Worm (Caenorhabditis elegans) whole organism, L3 larva: ENCODE data around the gene clec-55.

ENCODE experiments used
- R02D3.7 ChIP-seq: fragments of 150-350 bp; optimal IDR thresholded peaks from 2 replicates; lab custom pipeline; 2014; ENCODE audit warnings: missing biosample characterization, missing genetic modification characterization
- ZK546.5 ChIP-seq: sonication (generic microtip); optimal IDR thresholded peaks from 2 replicates; lab custom pipeline; 2017; ENCODE audit warnings: missing biosample characterization, missing genetic modification characterization
- aly-2 ChIP-seq: fragments of 150-350 bp; optimal IDR thresholded peaks from 2 replicates; lab custom pipeline; 2014; ENCODE audit warnings: missing biosample characterization, missing genetic modification characterization
- ama-1 ChIP-seq: fragments of 150-350 bp; optimal IDR thresholded peaks from 2 replicates; lab custom pipeline; 2018
- ceh-16 ChIP-seq: sonication (generic microtip); optimal IDR thresholded peaks from 2 replicates; lab custom pipeline; 2017; ENCODE audit warnings: missing biosample characterization, missing genetic modification characterization
- ceh-28 ChIP-seq: fragments of 150-350 bp; optimal IDR thresholded peaks from 2 replicates; lab custom pipeline; 2014; ENCODE audit warnings: missing biosample characterization, missing genetic modification reagents, missing genetic modification characterization
- ceh-82 ChIP-seq: fragments of 150-350 bp; optimal IDR thresholded peaks from 2 replicates; lab custom pipeline; 2014; ENCODE audit warnings: missing biosample characterization, missing genetic modification characterization
- ceh-9 ChIP-seq: sonication (generic microtip); optimal IDR thresholded peaks from 2 replicates; lab custom pipeline; 2018; ENCODE audit warnings: missing biosample characterization, missing genetic modification characterization
- daf-12 ChIP-seq: fragments of 150-350 bp; optimal IDR thresholded peaks from 2 replicates; lab custom pipeline; 2014; ENCODE audit warnings: missing biosample characterization, missing genetic modification reagents, missing genetic modification characterization
- egl-27 ChIP-seq: sonication (generic microtip); optimal IDR thresholded peaks from 4 replicates; lab custom pipeline; 2017; ENCODE audit warnings: missing biosample characterization, missing genetic modification reagents, missing genetic modification characterization
- egl-5 ChIP-seq: fragments of 150-350 bp; optimal IDR thresholded peaks from 2 replicates; lab custom pipeline; 2017; ENCODE audit warnings: missing biosample characterization, missing genetic modification reagents, missing genetic modification characterization, inconsistent platforms
- elt-1 ChIP-seq: fragments of 150-350 bp; optimal IDR thresholded peaks from 2 replicates; lab custom pipeline; 2014; ENCODE audit warnings: missing biosample characterization, missing genetic modification characterization
- elt-2 ChIP-seq: sonication (generic microtip); optimal IDR thresholded peaks from 2 replicates; lab custom pipeline; 2016; ENCODE audit warnings: missing genetic modification reagents, mild to moderate bottlenecking, missing genetic modification characterization, missing compliant biosample characterization
- elt-3 ChIP-seq, 3 experiments: fragments of 150-350 bp in 1 of 3; sonication (generic microtip) in 2 of 3; optimal IDR thresholded peaks; 2 replicates in 2 of 3; 4 replicates in 1 of 3; lab custom pipeline; 2014 to 2017; ENCODE audit warnings: missing biosample characterization in 3 of 3, missing genetic modification characterization in 3 of 3
- eor-1 ChIP-seq, 2 experiments: fragments of 150-350 bp; optimal IDR thresholded peaks; 2 replicates each; lab custom pipeline; 2014 to 2018; ENCODE audit warnings: missing biosample characterization in 2 of 2, missing genetic modification characterization in 2 of 2
- fkh-10 ChIP-seq: sonication (generic microtip); optimal IDR thresholded peaks from 2 replicates; lab custom pipeline; 2017; ENCODE audit warnings: missing biosample characterization, missing genetic modification reagents, missing genetic modification characterization
- fos-1 ChIP-seq: fragments of 150-350 bp; optimal IDR thresholded peaks from 2 replicates; lab custom pipeline; 2014; ENCODE audit warnings: missing biosample characterization, missing genetic modification characterization
- hmg-11 ChIP-seq: sonication (generic microtip); optimal IDR thresholded peaks from 2 replicates; lab custom pipeline; 2016; ENCODE audit warnings: missing genetic modification characterization, missing compliant biosample characterization
- jun-1 ChIP-seq: fragments of 150-350 bp; optimal IDR thresholded peaks from 2 replicates; lab custom pipeline; 2014; ENCODE audit warnings: missing biosample characterization, missing genetic modification reagents, missing genetic modification characterization
- lin-15B ChIP-seq: fragments of 150-350 bp; optimal IDR thresholded peaks from 2 replicates; lab custom pipeline; 2014; ENCODE audit warnings: missing biosample characterization, missing genetic modification characterization
- lin-39 ChIP-seq: fragments of 150-350 bp; optimal IDR thresholded peaks from 2 replicates; lab custom pipeline; 2018; ENCODE audit warnings: missing biosample characterization, missing genetic modification reagents, missing genetic modification characterization
- lsy-12 ChIP-seq: sonication (generic microtip); optimal IDR thresholded peaks from 2 replicates; lab custom pipeline; 2016; ENCODE audit warnings: mild to moderate bottlenecking, missing genetic modification characterization, missing compliant biosample characterization
- mdl-1 ChIP-seq: fragments of 150-350 bp; optimal IDR thresholded peaks from 2 replicates; lab custom pipeline; 2014; ENCODE audit warnings: missing biosample characterization, missing genetic modification characterization
- nfya-1 ChIP-seq: sonication (generic microtip); optimal IDR thresholded peaks from 2 replicates; lab custom pipeline; 2017; ENCODE audit warnings: missing genetic modification characterization, mild to moderate bottlenecking, missing compliant biosample characterization, antibody characterized with exemption, moderate library complexity; ENCODE audit not compliant: insufficient read depth
- nhr-11 ChIP-seq: fragments of 150-350 bp; optimal IDR thresholded peaks from 2 replicates; lab custom pipeline; 2014; ENCODE audit warnings: missing biosample characterization, missing genetic modification characterization
- nhr-23 ChIP-seq: fragments of 150-350 bp; optimal IDR thresholded peaks from 2 replicates; lab custom pipeline; 2014; ENCODE audit warnings: missing biosample characterization, missing genetic modification reagents, missing genetic modification characterization
- nhr-25 ChIP-seq: sonication (generic microtip); optimal IDR thresholded peaks from 2 replicates; lab custom pipeline; 2017; ENCODE audit warnings: missing biosample characterization, missing genetic modification characterization
- nhr-43 ChIP-seq: sonication (generic microtip); optimal IDR thresholded peaks from 2 replicates; lab custom pipeline; 2016; ENCODE audit warnings: mild to moderate bottlenecking, missing genetic modification characterization, missing compliant biosample characterization; ENCODE audit not compliant: poor library complexity, severe bottlenecking
- nhr-67 ChIP-seq: fragments of 150-350 bp; optimal IDR thresholded peaks from 2 replicates; lab custom pipeline; 2014; ENCODE audit warnings: missing biosample characterization, missing genetic modification characterization
- nhr-76 ChIP-seq: fragments of 150-350 bp; sonication (generic microtip); optimal IDR thresholded peaks from 5 replicates; lab custom pipeline; 2014; ENCODE audit warnings: missing biosample characterization, missing genetic modification characterization
- pha-4 ChIP-seq: fragments of 150-350 bp; optimal IDR thresholded peaks from 2 replicates; lab custom pipeline; 2014; ENCODE audit warnings: missing biosample characterization, missing genetic modification reagents, missing genetic modification characterization
- pqm-1 ChIP-seq: fragments of 150-350 bp; optimal IDR thresholded peaks from 2 replicates; lab custom pipeline; 2017; ENCODE audit warnings: missing biosample characterization, missing genetic modification characterization, inconsistent platforms
- sea-2 ChIP-seq: fragments of 150-350 bp; sonication (generic microtip); optimal IDR thresholded peaks from 4 replicates; lab custom pipeline; 2014; ENCODE audit warnings: missing biosample characterization, missing genetic modification reagents, missing genetic modification characterization
- tbx-2 ChIP-seq: sonication (generic microtip); optimal IDR thresholded peaks from 2 replicates; lab custom pipeline; 2016; ENCODE audit warnings: mild to moderate bottlenecking, missing genetic modification characterization, missing compliant biosample characterization
- zag-1 ChIP-seq: fragments of 150-350 bp; optimal IDR thresholded peaks from 2 replicates; lab custom pipeline; 2014; ENCODE audit warnings: missing biosample characterization, missing genetic modification characterization
- ztf-4 ChIP-seq: fragments of 150-350 bp; optimal IDR thresholded peaks from 2 replicates; lab custom pipeline; 2014; ENCODE audit warnings: missing biosample characterization, missing genetic modification characterization

clec-55 gene

DNA sequence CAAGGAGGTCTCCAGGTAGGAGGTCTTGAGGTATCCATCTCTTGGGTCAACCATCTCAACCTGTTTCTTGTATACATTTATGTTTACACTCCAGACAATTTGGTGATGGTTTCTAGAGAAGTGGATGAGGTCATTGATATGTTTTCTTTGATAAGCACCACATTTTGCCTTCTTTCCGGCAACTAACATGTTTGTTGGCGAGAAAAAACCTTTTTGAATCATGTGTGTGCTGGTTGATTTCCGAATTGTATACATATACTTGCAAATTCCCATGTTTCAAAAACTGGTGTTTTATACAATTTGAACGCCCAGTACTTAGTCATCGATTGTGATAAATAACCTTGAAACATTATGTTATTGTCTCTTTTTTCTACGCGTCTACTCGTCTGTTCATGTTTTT lies 25.0 kb downstream of the clec-55 start:
- TF ChIP-seq ama-1 (lab: Kevin White, UChicago) (no peak), nhr-25 (no peak), fos-1 (tag; lab: Kevin White, UChicago) (no peak), ZK546.5 (tag; lab: Kevin White, UChicago) (no peak), tbx-2 (tag; lab: Kevin White, UChicago) (no peak), daf-12 (tag; lab: Kevin White, UChicago) (no peak), ceh-9 (tag; lab: Kevin White, UChicago) (no peak), hmg-11 (no peak), nhr-11 (no peak), ceh-28 (no peak), R02D3.7 (tag; lab: Kevin White, UChicago) (no peak), nhr-43 (tag; lab: Kevin White, UChicago) (no peak)

DNA sequence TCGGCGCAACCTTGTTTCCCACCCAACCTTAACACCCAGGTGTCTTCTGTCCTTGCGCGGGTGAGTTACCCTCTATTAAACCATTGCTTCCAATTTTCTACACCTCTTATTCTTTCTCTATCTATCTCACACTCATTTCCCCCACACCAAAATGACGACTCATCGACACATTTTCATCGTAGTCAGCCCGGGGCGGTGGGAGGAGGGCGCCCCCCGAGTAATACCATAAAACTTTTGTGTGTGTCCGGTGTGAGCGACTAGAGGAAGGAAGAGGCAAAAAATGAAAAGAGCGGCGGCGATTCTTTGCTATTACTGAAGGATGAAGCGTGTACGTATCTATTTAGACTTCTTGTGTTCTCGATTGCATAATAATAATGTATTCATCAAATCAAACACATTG lies 25.7 kb downstream of the clec-55 start:
- TF ChIP-seq elt-1 = no peak
- TF ChIP-seq elt-2 (tag; lab: Kevin White, UChicago) = peak; percentile 2
- TF ChIP-seq, all 47 proteins: peak for 1

DNA sequence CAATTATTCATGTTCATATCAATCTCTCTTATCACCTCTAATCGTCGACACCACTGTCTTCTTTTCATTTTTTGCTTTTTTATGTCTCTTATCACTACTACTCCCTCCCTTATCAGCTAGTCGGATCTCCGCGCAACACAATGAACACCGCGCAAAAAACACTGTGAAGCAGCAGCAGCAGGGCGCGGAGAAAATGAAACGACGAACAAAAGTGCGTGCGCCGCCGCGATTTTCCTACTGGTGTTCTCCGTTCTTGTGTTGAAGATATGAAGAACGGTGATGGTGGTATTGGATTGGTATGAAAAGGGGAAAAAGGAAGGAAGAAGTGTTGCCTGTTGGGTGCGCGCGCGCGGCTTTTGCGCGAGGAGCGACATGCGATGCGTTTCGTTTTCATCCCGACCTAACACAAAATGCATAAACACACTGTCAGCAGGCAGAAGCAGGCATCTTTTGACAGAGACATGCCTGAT lies 26.7 kb downstream of the clec-55 start:
- TF ChIP-seq nhr-76 (tag; lab: Kevin White, UChicago) (no peak), mdl-1 (tag; lab: Kevin White, UChicago) (no peak), egl-27 (tag; lab: Kevin White, UChicago) (peak; percentile 2), elt-2 (tag; lab: Kevin White, UChicago) (peak; percentile 84), elt-3 (tag; optimal IDR thresholded peaks at IDR 0.05; lab: Kevin White, UChicago) (peak in 2 of 3 experiments; percentile 30 to 93), nhr-11 (no peak), pqm-1 (tag; lab: Kevin White, UChicago) (peak; percentile 42), jun-1 (tag; lab: Kevin White, UChicago) (peak; percentile 46), nhr-67 (tag; lab: Kevin White, UChicago) (no peak), lin-15B (tag; lab: Kevin White, UChicago) (no peak), R02D3.7 (tag; lab: Kevin White, UChicago) (no peak), ceh-82 (tag; lab: Kevin White, UChicago) (no peak), nhr-25 (peak; percentile 65), nhr-43 (tag; lab: Kevin White, UChicago) (peak; percentile 78), nhr-23 (tag; lab: Kevin White, UChicago) (peak; percentile 67), elt-1 (peak; percentile 95), pha-4 (tag; lab: Kevin White, UChicago) (no peak), nfya-1 (tag; lab: Kevin White, UChicago) (no peak), ztf-4 (no peak)

DNA sequence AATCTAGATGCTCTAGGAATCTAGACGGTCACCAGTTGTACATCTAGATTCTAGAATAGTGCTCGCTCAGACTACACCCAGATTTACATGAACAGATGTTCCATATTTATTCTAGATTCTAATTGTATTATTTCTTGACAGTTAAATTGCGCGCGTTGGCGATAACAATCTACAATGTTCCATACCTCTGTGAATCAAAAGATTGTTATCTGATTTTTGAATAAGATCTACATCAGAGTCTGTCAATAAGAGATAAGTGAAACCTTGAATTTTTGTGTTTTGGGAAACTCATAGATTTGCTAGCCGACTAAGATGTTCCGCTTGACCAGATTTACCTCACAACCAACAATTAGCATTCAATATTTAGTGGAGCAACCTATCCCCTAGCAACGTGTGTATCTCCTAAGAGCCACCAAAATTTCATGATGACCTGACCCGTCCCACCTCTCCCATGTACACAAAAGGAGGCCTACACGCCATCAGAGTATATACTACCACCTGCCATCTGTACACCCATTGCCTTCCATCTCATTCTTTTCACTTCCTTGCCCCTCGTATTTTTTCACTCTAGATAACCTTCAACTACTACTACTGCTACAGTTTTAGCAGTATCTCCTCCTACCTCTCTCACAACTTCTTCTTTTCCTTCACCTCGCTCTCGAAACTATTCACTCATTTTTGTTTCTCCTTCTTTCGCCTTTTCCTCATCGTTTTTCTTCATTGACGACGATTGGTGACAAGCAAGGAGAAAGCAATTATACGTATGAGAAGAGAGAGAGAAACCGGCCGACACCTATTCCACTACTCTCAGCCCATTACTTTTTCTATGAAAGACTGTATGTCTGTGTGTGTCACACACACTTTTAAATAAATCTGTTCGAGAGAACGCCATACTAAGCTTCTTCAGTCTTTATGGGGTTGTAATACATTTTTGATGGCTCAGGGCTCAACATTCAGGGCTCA lies 27.9 kb downstream of the clec-55 start:
- peak; percentile 100 for TF ChIP-seq elt-1
- peak in 1 of 3 experiments; percentile 15 for TF ChIP-seq elt-3 (tag; optimal IDR thresholded peaks at IDR 0.05; lab: Kevin White, UChicago)
- no peak for TF ChIP-seq fkh-10 (GFP tag; lab: Kevin White, UChicago)
- peak; percentile 59 for TF ChIP-seq egl-5 (tag; lab: Kevin White, UChicago)
- TF ChIP-seq eor-1 (tag; optimal IDR thresholded peaks at IDR 0.05; lab: Kevin White, UChicago) = no peak
- peak; percentile 1 for TF ChIP-seq nfya-1 (tag; lab: Kevin White, UChicago)
- TF ChIP-seq lin-39 (tag; lab: Kevin White, UChicago) = no peak
- peak; percentile 70 for TF ChIP-seq nhr-25
- TF ChIP-seq nhr-23 (tag; lab: Kevin White, UChicago) = peak; percentile 91

- TF ChIP-seq elt-1 (no peak), aly-2 (no peak), R02D3.7 (tag; lab: Kevin White, UChicago) (no peak), ztf-4 (no peak), zag-1 (tag; lab: Kevin White, UChicago) (no peak), ceh-28 (no peak), lsy-12 (tag; lab: Kevin White, UChicago) (no peak), ama-1 (lab: Kevin White, UChicago) (no peak), sea-2 (no peak), fos-1 (tag; lab: Kevin White, UChicago) (no peak), nhr-76 (tag; lab: Kevin White, UChicago) (no peak), ceh-16 (tag; lab: Kevin White, UChicago) (no peak), fkh-10 (GFP tag; lab: Kevin White, UChicago) (no peak), jun-1 (tag; lab: Kevin White, UChicago) (no peak)
These were observed 29.0 kb downstream of the clec-55 start, which contains the start of gene R02D5.1 for ce11 chrV:14508005-14508521. TSS of gene R02D5.1 (plus strand) at chrV:14508249.
